Worm (Caenorhabditis elegans) whole organism, L1 larva: Measurements from ENCODE around the gene plc-1.

Experiments
- C16A3.4 ChIP-seq: fragments of 150-350 bp; optimal IDR thresholded peaks from 2 replicates; lab custom pipeline; 2014; ENCODE audit warnings: missing biosample characterization, missing genetic modification characterization
- Y116A8C.19 ChIP-seq: sonication (generic microtip); optimal IDR thresholded peaks from 2 replicates; lab custom pipeline; 2016; ENCODE audit warnings: missing compliant biosample characterization, missing genetic modification characterization, borderline replicate concordance
- blmp-1 ChIP-seq: fragments of 150-350 bp; optimal IDR thresholded peaks from 2 replicates; lab custom pipeline; 2014; ENCODE audit warnings: missing biosample characterization, missing genetic modification characterization
- ceh-8 ChIP-seq: fragments of 200-800 bp; sonication (Bioruptor generic); optimal IDR thresholded peaks from 2 replicates; lab custom pipeline; 2018; ENCODE audit warnings: mild to moderate bottlenecking, missing genetic modification characterization, moderate library complexity, missing compliant biosample characterization
- ceh-82 ChIP-seq, 3 experiments: fragments of 150-350 bp in 1 of 3; sonication (generic microtip) in 2 of 3; optimal IDR thresholded peaks; 2 replicates each; lab custom pipeline; 2014 to 2017; ENCODE audit warnings: missing biosample characterization in 3 of 3, missing genetic modification characterization in 3 of 3
- ces-1 ChIP-seq: fragments of 150-350 bp; optimal IDR thresholded peaks from 2 replicates; lab custom pipeline; 2014; ENCODE audit warnings: missing biosample characterization, missing genetic modification reagents, missing genetic modification characterization
- efl-1 ChIP-seq, 4 experiments: fragments of 150-350 bp; optimal IDR thresholded peaks in 3 of 4; peaks in 1 of 4; 1 replicate in 1 of 4; 2 replicates in 3 of 4; lab custom pipeline; 2014; ENCODE audit warnings: missing biosample characterization in 2 of 4, missing genetic modification characterization in 2 of 4, missing genetic modification reagents in 2 of 4
- efl-3 ChIP-seq: fragments of 200-800 bp; sonication (Bioruptor generic); optimal IDR thresholded peaks from 2 replicates; lab custom pipeline; 2018; ENCODE audit warnings: mild to moderate bottlenecking, missing genetic modification characterization, missing compliant biosample characterization
- elt-2 ChIP-seq: sonication (generic microtip); optimal IDR thresholded peaks from 2 replicates; lab custom pipeline; 2016; ENCODE audit warnings: missing genetic modification characterization, mild to moderate bottlenecking, inconsistent platforms, missing compliant biosample characterization, missing genetic modification reagents
- fkh-10 ChIP-seq: sonication (generic microtip); optimal IDR thresholded peaks from 2 replicates; lab custom pipeline; 2017; ENCODE audit warnings: missing biosample characterization, missing genetic modification reagents, missing genetic modification characterization
- hpl-2 ChIP-seq: fragments of 150-350 bp; optimal IDR thresholded peaks from 2 replicates; lab custom pipeline; 2014; ENCODE audit warnings: missing biosample characterization, missing genetic modification reagents, missing genetic modification characterization
- jun-1 ChIP-seq: fragments of 150-350 bp; optimal IDR thresholded peaks from 2 replicates; lab custom pipeline; 2014; ENCODE audit warnings: missing biosample characterization, missing genetic modification reagents, missing genetic modification characterization
- lin-13 ChIP-seq: fragments of 150-350 bp; optimal IDR thresholded peaks from 2 replicates; lab custom pipeline; 2014; ENCODE audit warnings: missing biosample characterization, missing genetic modification reagents, missing genetic modification characterization
- lin-14 ChIP-seq: fragments of 200-800 bp; sonication (Bioruptor generic); optimal IDR thresholded peaks from 2 replicates; lab custom pipeline; 2018; ENCODE audit warnings: mild to moderate bottlenecking, missing genetic modification characterization, moderate library complexity, missing compliant biosample characterization
- lin-35 ChIP-seq, 2 experiments: fragments of 150-350 bp; optimal IDR thresholded peaks; 2 replicates each; lab custom pipeline; 2014; ENCODE audit warnings: missing biosample characterization in 2 of 2, missing genetic modification characterization in 2 of 2, missing genetic modification reagents in 2 of 2
- lsy-2 ChIP-seq, 2 experiments: fragments of 150-350 bp; optimal IDR thresholded peaks; 2 replicates each; lab custom pipeline; 2014; ENCODE audit warnings: missing biosample characterization in 2 of 2, missing genetic modification characterization in 2 of 2
- mdl-1 ChIP-seq, 2 experiments: fragments of 150-350 bp; optimal IDR thresholded peaks; 2 replicates each; lab custom pipeline; 2014 to 2017; ENCODE audit warnings: missing biosample characterization in 2 of 2, missing genetic modification characterization in 2 of 2, inconsistent platforms in 1 of 2
- mef-2 ChIP-seq: fragments of 150-350 bp; optimal IDR thresholded peaks from 2 replicates; lab custom pipeline; 2014; ENCODE audit warnings: missing biosample characterization, missing genetic modification characterization
- mep-1 ChIP-seq: fragments of 150-350 bp; optimal IDR thresholded peaks from 2 replicates; lab custom pipeline; 2014; ENCODE audit warnings: missing biosample characterization, missing genetic modification characterization
- nhr-19 ChIP-seq: fragments of 200-800 bp; sonication (Bioruptor generic); conservative IDR thresholded peaks from 2 replicates; pipeline ENCODE4 v1.3.6; 2022; ENCODE audit warnings: missing genetic modification characterization, missing compliant biosample characterization
- nhr-20 ChIP-seq: sonication (generic microtip); optimal IDR thresholded peaks from 2 replicates; lab custom pipeline; 2016; ENCODE audit warnings: mild to moderate bottlenecking, missing genetic modification characterization, missing compliant biosample characterization
- nhr-237 ChIP-seq: fragments of 150-350 bp; optimal IDR thresholded peaks from 2 replicates; lab custom pipeline; 2014; ENCODE audit warnings: missing biosample characterization, missing genetic modification characterization
- nhr-71 ChIP-seq: sonication (generic microtip); optimal IDR thresholded peaks from 2 replicates; lab custom pipeline; 2016; ENCODE audit warnings: mild to moderate bottlenecking, missing genetic modification characterization, moderate library complexity, missing compliant biosample characterization
- nhr-85 ChIP-seq: sonication (generic microtip); peaks from one replicate; lab custom pipeline; 2016; ENCODE audit warnings: missing genetic modification characterization, inconsistent platforms, missing compliant biosample characterization
- rnt-1 ChIP-seq: sonication (generic microtip); optimal IDR thresholded peaks from 2 replicates; lab custom pipeline; 2016; ENCODE audit warnings: mild to moderate bottlenecking, missing genetic modification characterization, moderate library complexity, missing compliant biosample characterization
- sox-4 ChIP-seq: sonication (generic microtip); optimal IDR thresholded peaks from 2 replicates; lab custom pipeline; 2016; ENCODE audit warnings: missing genetic modification characterization, missing compliant biosample characterization
- sup-37 ChIP-seq: fragments of 200-800 bp; sonication (Bioruptor generic); optimal IDR thresholded peaks from 2 replicates; lab custom pipeline; 2018; ENCODE audit warnings: mild to moderate bottlenecking, missing genetic modification characterization, missing compliant biosample characterization
- tbx-2 ChIP-seq: sonication (generic microtip); optimal IDR thresholded peaks from 2 replicates; lab custom pipeline; 2016; ENCODE audit warnings: missing genetic modification characterization, missing compliant biosample characterization
- tlp-1 ChIP-seq: fragments of 150-350 bp; optimal IDR thresholded peaks from 2 replicates; lab custom pipeline; 2014; ENCODE audit warnings: missing biosample characterization, missing genetic modification characterization
- unc-130 ChIP-seq: fragments of 150-350 bp; optimal IDR thresholded peaks from 2 replicates; lab custom pipeline; 2017; ENCODE audit warnings: missing biosample characterization, missing genetic modification characterization, inconsistent platforms
- unc-86 ChIP-seq: sonication (generic microtip); optimal IDR thresholded peaks from 2 replicates; lab custom pipeline; 2016; ENCODE audit warnings: missing genetic modification characterization, missing compliant biosample characterization
- zag-1 ChIP-seq: fragments of 150-350 bp; optimal IDR thresholded peaks from 2 replicates; lab custom pipeline; 2014; ENCODE audit warnings: missing biosample characterization, missing genetic modification characterization
- zip-4 ChIP-seq: fragments of 200-800 bp; sonication (Bioruptor generic); optimal IDR thresholded peaks from 2 replicates; lab custom pipeline; 2018; ENCODE audit warnings: mild to moderate bottlenecking, missing genetic modification characterization, moderate library complexity, missing compliant biosample characterization

plc-1 gene

DNA sequence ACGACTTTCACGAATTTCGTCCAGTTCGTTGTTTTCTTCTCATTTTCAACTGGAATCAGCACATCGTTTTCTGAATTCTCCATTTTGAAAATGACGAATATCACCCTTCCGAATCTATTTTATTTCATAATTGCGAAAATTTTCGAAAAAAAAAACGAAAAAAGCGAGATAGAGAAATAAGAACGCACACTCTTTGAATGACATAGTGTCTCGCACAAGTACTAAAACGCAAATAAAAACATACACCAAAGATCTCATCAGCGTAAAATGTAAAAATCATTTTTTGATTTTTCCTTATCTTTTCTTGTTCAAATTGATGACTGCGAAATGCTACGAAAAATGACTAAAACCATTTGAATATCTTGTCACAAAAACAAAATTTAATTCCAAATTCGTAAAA, 25.9 kb upstream of the plc-1 start, which contains the start of gene pgp-8:
pgp-8 (minus strand) TSS at position 101 of the 400 bp plus-strand sequence.
- no peak for TF ChIP-seq fkh-10
- peak; percentile 30 for TF ChIP-seq nhr-85 (tag; lab: Kevin White, UChicago)

DNA sequence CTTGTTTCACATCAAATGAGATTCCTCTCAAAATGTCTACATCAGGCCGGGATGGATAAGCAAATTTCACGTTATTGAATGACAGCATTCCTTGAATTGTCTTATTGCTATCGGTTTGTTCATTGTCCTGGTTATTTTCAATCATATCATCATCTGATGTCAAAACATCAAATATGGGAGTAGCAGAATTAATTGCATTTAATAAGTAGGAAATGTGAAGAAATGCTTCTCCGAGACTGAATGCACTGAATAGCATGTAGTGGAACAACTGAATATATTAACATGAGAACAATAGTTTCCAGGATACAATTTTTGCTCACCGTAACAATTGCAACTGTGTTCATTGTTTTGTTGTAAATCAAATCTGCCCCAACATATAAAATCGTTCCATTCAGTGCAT, 24.1 kb upstream of the plc-1 start:
- TF ChIP-seq lin-14 (GFP tag; lab: Kevin White, UChicago) (no peak), hpl-2 (GFP tag; lab: Kevin White, UChicago) (no peak), mdl-1 (tag; optimal IDR thresholded peaks at IDR 0.05; lab: Kevin White, UChicago) (no peak), mep-1 (no peak), nhr-85 (tag; lab: Kevin White, UChicago) (no peak), jun-1 (no peak), zag-1 (tag; lab: Kevin White, UChicago) (no peak), ces-1 (GFP tag; lab: Kevin White, UChicago) (no peak), nhr-237 (tag; lab: Kevin White, UChicago) (no peak), zip-4 (GFP tag; lab: Kevin White, UChicago) (no peak), lin-35 (GFP tag; optimal IDR thresholded peaks at IDR 0.05; lab: Kevin White, UChicago) (no peak), ceh-8 (GFP tag; lab: Kevin White, UChicago) (no peak), elt-2 (tag; lab: Kevin White, UChicago) (no peak), Y116A8C.19 (tag; lab: Kevin White, UChicago) (no peak)

ce11 chrX:10861673-10862072, 23.2 kb upstream of the plc-1 start:
- TF ChIP-seq unc-86 (no peak), efl-1 (optimal IDR thresholded peaks at IDR 0.05; lab: Kevin White, UChicago) (no peak), efl-1 (GFP tag; optimal IDR thresholded peaks at IDR 0.05 in 1 of 2; lab: Kevin White, UChicago) (peak in 1 of 2 experiments; percentile 33)

ce11 chrX:10859622-10860021, 21.2 kb upstream of the plc-1 start:
- TF ChIP-seq efl-3 (GFP tag; lab: Kevin White, UChicago) (no peak), jun-1 (no peak), zip-4 (GFP tag; lab: Kevin White, UChicago) (no peak)

ce11 chrX:10859211-10859610, 20.8 kb upstream of the plc-1 start, which contains the start of gene pgp-5:
Gene pgp-5 (minus strand): TSS chrX:10859297.
- TF ChIP-seq tlp-1 (no peak), mef-2 (tag; lab: Kevin White, UChicago) (no peak), nhr-71 (no peak), ceh-82 (tag; optimal IDR thresholded peaks at IDR 0.05; lab: Kevin White, UChicago) (no peak), sox-4 (tag; lab: Kevin White, UChicago) (no peak), fkh-10 (no peak), blmp-1 (tag; lab: Kevin White, UChicago) (no peak)

- TF ChIP-seq lin-14 (GFP tag; lab: Kevin White, UChicago), result peak; percentile 81
- peak; percentile 2 for TF ChIP-seq lin-13 (GFP tag; lab: Kevin White, UChicago)
- no peak for TF ChIP-seq blmp-1 (tag; lab: Kevin White, UChicago)
- TF ChIP-seq efl-1 (optimal IDR thresholded peaks at IDR 0.05; lab: Kevin White, UChicago), result no peak
- TF ChIP-seq efl-1 (GFP tag; optimal IDR thresholded peaks at IDR 0.05 in 1 of 2; lab: Kevin White, UChicago), result peak in 1 of 2 experiments; percentile 13
- peak; percentile 41 for TF ChIP-seq nhr-19 (GFP tag; lab: Robert Waterston, UW)
- TF ChIP-seq nhr-71, result peak; percentile 78
- TF ChIP-seq lsy-2 (tag; optimal IDR thresholded peaks at IDR 0.05; lab: Kevin White, UChicago), result peak in 1 of 2 experiments; percentile 44
- TF ChIP-seq rnt-1 (tag; lab: Kevin White, UChicago), result peak; percentile 80
- TF ChIP-seq nhr-85 (tag; lab: Kevin White, UChicago), result no peak
- TF ChIP-seq C16A3.4 (tag; lab: Kevin White, UChicago), result no peak
- no peak for TF ChIP-seq sup-37 (GFP tag; lab: Kevin White, UChicago)
- TF ChIP-seq tbx-2 (tag; lab: Kevin White, UChicago), result peak; percentile 21
- peak; percentile 31 for TF ChIP-seq nhr-20 (tag; lab: Kevin White, UChicago)
- TF ChIP-seq unc-130 (tag; lab: Kevin White, UChicago), result peak; percentile 59
Observed at ce11 chrX:10853271-10853670, 14.8 kb upstream of the plc-1 start.
